Worm (Caenorhabditis elegans): Measurements from ENCODE around the gene gop-3.

The gop-3 gene

DNA sequence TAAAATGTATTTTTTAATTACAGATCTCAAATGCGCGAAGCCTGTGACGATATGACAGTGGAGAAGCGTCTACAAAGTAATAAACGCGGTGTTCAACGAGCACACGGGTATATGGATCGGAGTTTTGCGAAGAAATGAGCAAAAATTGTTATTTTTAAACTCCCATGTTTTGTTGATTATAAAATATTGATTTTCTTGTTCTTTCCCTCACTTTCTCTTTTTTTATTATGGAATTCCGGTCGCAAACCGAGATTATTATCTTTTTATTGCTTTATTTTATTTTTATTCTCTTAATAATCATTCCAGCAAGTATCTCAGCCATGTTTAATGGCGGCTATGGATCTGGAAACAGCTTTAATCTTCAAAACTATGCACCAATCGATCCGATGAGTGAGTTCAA is 50.4 kb downstream of the gop-3 start, which contains the start of gene pqe-1:
pqe-1 (plus strand) TSS at position 301 of the 400 bp plus-strand sequence.
- TF ChIP-seq akir-1 (GFP tag; optimal IDR thresholded peaks at IDR 0.05), result no peak
- TF ChIP-seq hlh-26 (GFP tag; conservative IDR thresholded peaks at IDR 0.05), result no peak
- TF ChIP-seq lin-54 (GFP tag; optimal IDR thresholded peaks at IDR 0.05), result no peak
- TF ChIP-seq F52B5.7 (tag; optimal IDR thresholded peaks at IDR 0.05), result no peak
- TF ChIP-seq C06A6.2 (GFP tag; conservative IDR thresholded peaks at IDR 0.05), result no peak
- no peak for TF ChIP-seq chd-7 (tag; optimal IDR thresholded peaks at IDR 0.05)
- no peak for TF ChIP-seq tbx-9 (tag; optimal IDR thresholded peaks at IDR 0.05; ENCODE audit: borderline replicate concordance)
- no peak for TF ChIP-seq madf-6 (GFP tag; IDR thresholded peaks at IDR 0.05)
- TF ChIP-seq ztf-18 (tag; optimal IDR thresholded peaks at IDR 0.05), result no peak
- no peak for TF ChIP-seq zim-3 (tag; optimal IDR thresholded peaks at IDR 0.05)
- no peak for TF ChIP-seq dpl-1 (GFP tag; optimal IDR thresholded peaks at IDR 0.05)
- TF ChIP-seq pha-4 (tag; optimal IDR thresholded peaks at IDR 0.05), result no peak
- no peak for TF ChIP-seq attf-3 (GFP tag; conservative IDR thresholded peaks at IDR 0.05)

Measured in whole organism, young adult.